Worm (Caenorhabditis elegans) whole organism, early embryonic: ENCODE measurements around the gene hpo-28.

Source experiments
- B0310.2 ChIP-seq: sonication (generic microtip); optimal IDR thresholded peaks from 2 replicates; lab custom pipeline; 2016; ENCODE audit warnings: mild to moderate bottlenecking, missing genetic modification characterization, missing compliant biosample characterization
- F13C5.2 ChIP-seq: sonication (generic microtip); optimal IDR thresholded peaks from 2 replicates; lab custom pipeline; 2017; ENCODE audit warnings: mild to moderate bottlenecking, missing genetic modification characterization, inconsistent platforms, missing compliant biosample characterization
- aly-1 ChIP-seq: sonication (generic microtip); optimal IDR thresholded peaks from 2 replicates; lab custom pipeline; 2016; ENCODE audit warnings: missing genetic modification characterization, missing compliant biosample characterization
- ama-1 ChIP-seq: fragments of 150-350 bp; optimal IDR thresholded peaks from 2 replicates; lab custom pipeline; 2014
- ceh-13 ChIP-seq: fragments of 200-800 bp; sonication (Bioruptor generic); optimal IDR thresholded peaks from 2 replicates; lab custom pipeline; 2018; ENCODE audit warnings: mild to moderate bottlenecking, missing genetic modification characterization, missing compliant biosample characterization
- ceh-36 ChIP-seq: sonication (generic microtip); optimal IDR thresholded peaks from 2 replicates; lab custom pipeline; 2016; ENCODE audit warnings: missing genetic modification characterization, inconsistent platforms, missing compliant biosample characterization
- ets-7 ChIP-seq: sonication (generic microtip); optimal IDR thresholded peaks from 2 replicates; lab custom pipeline; 2016; ENCODE audit warnings: missing genotype, missing genetic modification characterization, missing compliant biosample characterization
- flt-1 ChIP-seq: fragments of 200-800 bp; sonication (Bioruptor generic); IDR thresholded peaks from 2 replicates; pipeline ENCODE4 v1.3.6; 2022; ENCODE audit warnings: missing genetic modification characterization, missing compliant biosample characterization
- hmbx-1 ChIP-seq: sonication (generic microtip); optimal IDR thresholded peaks from 2 replicates; lab custom pipeline; 2016; ENCODE audit warnings: mild to moderate bottlenecking, missing genetic modification characterization, missing compliant biosample characterization
- hmg-4 ChIP-seq: fragments of 200-800 bp; sonication (Bioruptor generic); optimal IDR thresholded peaks from 2 replicates; lab custom pipeline; 2018; ENCODE audit warnings: mild to moderate bottlenecking, missing genetic modification characterization, missing compliant biosample characterization
- hnd-1 ChIP-seq: sonication (generic microtip); optimal IDR thresholded peaks from 2 replicates; lab custom pipeline; 2016; ENCODE audit warnings: missing genetic modification characterization, missing compliant biosample characterization
- pes-1 ChIP-seq: fragments of 200-800 bp; sonication (Bioruptor generic); IDR thresholded peaks from 2 replicates; pipeline ENCODE4 v1.3.6; 2022; ENCODE audit warnings: missing genetic modification reagents, missing genetic modification characterization, missing compliant biosample characterization
- scrt-1 ChIP-seq: fragments of 200-800 bp; sonication (Bioruptor generic); IDR thresholded peaks from 2 replicates; pipeline ENCODE4 v1.3.6; 2022; ENCODE audit warnings: missing genetic modification characterization, missing compliant biosample characterization
- sea-1 ChIP-seq: fragments of 200-800 bp; sonication (Bioruptor generic); conservative IDR thresholded peaks from 2 replicates; pipeline ENCODE4 v1.3.6; 2022; ENCODE audit warnings: missing genetic modification characterization, missing compliant biosample characterization
- tbx-11 ChIP-seq: fragments of 200-800 bp; sonication (Bioruptor generic); IDR thresholded peaks from 2 replicates; pipeline ENCODE4 v1.3.6; 2022; ENCODE audit warnings: missing genetic modification characterization, missing compliant biosample characterization
- tbx-37 ChIP-seq: fragments of 200-800 bp; sonication (Bioruptor generic); conservative IDR thresholded peaks from 2 replicates; pipeline ENCODE4 v1.3.6; 2022; ENCODE audit warnings: missing genetic modification reagents, missing genetic modification characterization, missing compliant biosample characterization
- tra-4 ChIP-seq: sonication (generic microtip); optimal IDR thresholded peaks from 2 replicates; lab custom pipeline; 2017; ENCODE audit warnings: missing genetic modification characterization, missing compliant biosample characterization

The hpo-28 gene

ce11 chrIII:5707546-5707945, 1.6 kb downstream of the hpo-28 start:
- TF ChIP-seq scrt-1 (no peak), tbx-37 (GFP tag; lab: Robert Waterston, UW) (no peak)

- TF ChIP-seq F13C5.2 (tag; lab: Kevin White, UChicago) (peak; percentile 54), sea-1 (GFP tag; lab: Robert Waterston, UW) (no peak), hnd-1 (tag; lab: Kevin White, UChicago) (no peak), pes-1 (GFP tag; lab: Robert Waterston, UW) (no peak), tbx-37 (GFP tag; lab: Robert Waterston, UW) (0 out of 2 replicates have a peak, but pooled peaks have one; percentile 14), scrt-1 (no peak)
These were observed 3.0 kb downstream of the hpo-28 start, which contains the start of gene rpl-23 for ce11 chrIII:5706077-5706627. TSS of gene rpl-23 (minus strand) at chrIII:5706127.

- TF ChIP-seq ceh-13 (GFP tag; lab: Kevin White, UChicago): no peak
- peak; percentile 5 for TF ChIP-seq ama-1 (lab: Kevin White, UChicago)
These were observed 3.8 kb downstream of the hpo-28 start, which contains the start of gene swp-1 for ce11 chrIII:5705228-5705888. TSS of gene swp-1 (minus strand) at chrIII:5705525.

- TF ChIP-seq hnd-1 (tag; lab: Kevin White, UChicago) (no peak), ceh-36 (tag; lab: Kevin White, UChicago) (no peak), pes-1 (GFP tag; lab: Robert Waterston, UW) (no peak), ama-1 (lab: Kevin White, UChicago) (no peak), ceh-13 (GFP tag; lab: Kevin White, UChicago) (no peak), hmbx-1 (no peak), tra-4 (tag; lab: Kevin White, UChicago) (no peak), sea-1 (GFP tag; lab: Robert Waterston, UW) (no peak), ets-7 (tag; lab: Kevin White, UChicago) (no peak), flt-1 (no peak), aly-1 (no peak), scrt-1 (no peak), tbx-37 (GFP tag; lab: Robert Waterston, UW) (no peak)
These were observed 7.6 kb downstream of the hpo-28 start for ce11 chrIII:5701491-5701890.

ce11 chrIII:5697963-5698730, 11.0 kb downstream of the hpo-28 start, which contains the start of the genes lgg-3 and rgs-5:
TSS of gene lgg-3 (minus strand) at chrIII:5698013.
TSS of gene rgs-5 (plus strand) at chrIII:5698555.
- TF ChIP-seq scrt-1 (no peak), ets-7 (tag; lab: Kevin White, UChicago) (no peak), tra-4 (tag; lab: Kevin White, UChicago) (no peak), tbx-37 (GFP tag; lab: Robert Waterston, UW) (no peak), sea-1 (GFP tag; lab: Robert Waterston, UW) (no peak), ceh-36 (tag; lab: Kevin White, UChicago) (no peak), F13C5.2 (tag; lab: Kevin White, UChicago) (no peak), hmg-4 (no peak), ama-1 (lab: Kevin White, UChicago) (no peak), hmbx-1 (no peak), B0310.2 (tag; lab: Kevin White, UChicago) (no peak), tbx-11 (GFP tag; lab: Robert Waterston, UW) (no peak), ceh-13 (GFP tag; lab: Kevin White, UChicago) (no peak), flt-1 (no peak), hnd-1 (tag; lab: Kevin White, UChicago) (no peak), aly-1 (no peak), pes-1 (GFP tag; lab: Robert Waterston, UW) (no peak)

- no peak for TF ChIP-seq ama-1 (lab: Kevin White, UChicago)
- TF ChIP-seq tbx-37 (GFP tag; lab: Robert Waterston, UW): no peak
- TF ChIP-seq tra-4 (tag; lab: Kevin White, UChicago): no peak
- TF ChIP-seq hmg-4: no peak
- TF ChIP-seq ceh-13 (GFP tag; lab: Kevin White, UChicago): no peak
- TF ChIP-seq flt-1: no peak
- TF ChIP-seq aly-1: no peak
- no peak for TF ChIP-seq ets-7 (tag; lab: Kevin White, UChicago)
- no peak for TF ChIP-seq ceh-36 (tag; lab: Kevin White, UChicago)
- TF ChIP-seq tbx-11 (GFP tag; lab: Robert Waterston, UW): no peak
- TF ChIP-seq sea-1 (GFP tag; lab: Robert Waterston, UW): no peak
- TF ChIP-seq pes-1 (GFP tag; lab: Robert Waterston, UW): no peak
- TF ChIP-seq hnd-1 (tag; lab: Kevin White, UChicago): no peak
These were observed 11.9 kb downstream of the hpo-28 start, which contains the start of gene B0336.7 for ce11 chrIII:5697266-5697665. TSS of gene B0336.7 (minus strand) at chrIII:5697366.

- TF ChIP-seq sea-1 (GFP tag; lab: Robert Waterston, UW): no peak
- peak; percentile 22 for TF ChIP-seq ceh-36 (tag; lab: Kevin White, UChicago)
- no peak for TF ChIP-seq hnd-1 (tag; lab: Kevin White, UChicago)
- TF ChIP-seq tbx-11 (GFP tag; lab: Robert Waterston, UW): no peak
- TF ChIP-seq ets-7 (tag; lab: Kevin White, UChicago): no peak
- no peak for TF ChIP-seq flt-1
These were observed 15.4 kb downstream of the hpo-28 start, which contains the start of gene B0336.13 for ce11 chrIII:5693736-5694135. TSS of gene B0336.13 (plus strand) at chrIII:5694036.
